Fruit fly (Drosophila melanogaster) whole organism, adult: ENCODE data around the gene CG43362.

ENCODE experiments used
- Crg-1 ChIP-seq: fragments of 200-800 bp; sonication (Bioruptor generic); optimal IDR thresholded peaks from 2 replicates; lab custom pipeline; 2016; ENCODE audit warnings: missing biosample characterization, missing genetic modification characterization
- Hr96 ChIP-seq: fragments of 200-800 bp; sonication (Bioruptor generic); optimal IDR thresholded peaks from 2 replicates; lab custom pipeline; 2016; ENCODE audit warnings: missing biosample characterization, missing genetic modification characterization
- bab1 ChIP-seq: fragments of 200-800 bp; sonication (Bioruptor generic); optimal IDR thresholded peaks from 3 replicates; lab custom pipeline; 2019; ENCODE audit warnings: missing biosample characterization, mild to moderate bottlenecking, missing genetic modification characterization, moderate library complexity
- cnc ChIP-seq, 2 experiments: fragments of >200 bp; optimal IDR thresholded peaks; 2 replicates each; lab custom pipeline; 2017
- kay ChIP-seq: fragments of 200-800 bp; sonication (Bioruptor generic); peaks from one replicate; lab custom pipeline; 2016; ENCODE audit warnings: missing biosample characterization, missing genetic modification characterization, borderline replicate concordance
- tj ChIP-seq: fragments of 200-800 bp; sonication (Bioruptor generic); optimal IDR thresholded peaks from 3 replicates; lab custom pipeline; 2017; ENCODE audit warnings: missing biosample characterization, mild to moderate bottlenecking, missing genetic modification characterization, moderate library complexity

DNA sequence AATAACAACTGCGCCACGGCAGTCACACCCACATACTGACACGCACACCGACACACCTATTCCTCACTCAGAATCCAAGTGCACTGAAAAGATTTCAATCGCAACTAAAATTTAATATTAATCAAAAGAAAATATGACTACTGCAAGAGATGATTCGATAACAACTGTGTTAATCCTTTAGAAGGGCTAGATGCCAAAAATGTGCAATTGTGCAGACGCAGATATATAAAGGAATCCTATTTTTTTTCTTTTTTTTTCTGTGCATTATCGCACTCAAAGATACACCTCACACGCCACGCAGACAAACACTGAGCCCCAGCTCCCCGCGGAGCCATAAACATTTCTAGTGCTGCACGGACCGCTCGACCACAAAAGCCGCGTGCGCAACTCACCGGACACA is 7.3 kb upstream of the CG43362 start:
- no peak for TF ChIP-seq kay (GFP tag; lab: Kevin White, UChicago)
- no peak for TF ChIP-seq bab1 (GFP tag; lab: Kevin White, UChicago)
- no peak for TF ChIP-seq tj (GFP tag; lab: Kevin White, UChicago)
- TF ChIP-seq cnc (optimal IDR thresholded peaks at IDR 0.05; lab: Kevin White, UChicago), result no peak
- TF ChIP-seq Crg-1 (GFP tag; lab: Kevin White, UChicago), result no peak
- TF ChIP-seq Hr96 (GFP tag; lab: Kevin White, UChicago), result no peak
